Fruit fly (Drosophila melanogaster) whole organism, embryonic: ENCODE measurements around the gene CG33306.

Experiments used
- Abd-B ChIP-seq: fragments of 200-800 bp; sonication (Bioruptor generic); optimal IDR thresholded peaks from 2 replicates; lab custom pipeline; 2018; ENCODE audit warnings: missing biosample characterization, mild to moderate bottlenecking, missing genetic modification characterization, moderate library complexity
- B-H2 ChIP-seq: fragments of 200-800 bp; sonication (Bioruptor generic); optimal IDR thresholded peaks from 2 replicates; lab custom pipeline; 2018; ENCODE audit warnings: missing biosample characterization, mild to moderate bottlenecking, missing genetic modification characterization
- BtbVII ChIP-seq: fragments of 200-800 bp; sonication (Bioruptor generic); optimal IDR thresholded peaks from 3 replicates; lab custom pipeline; 2017; ENCODE audit warnings: missing biosample characterization, mild to moderate bottlenecking, missing genetic modification characterization
- C15 ChIP-seq: fragments of 200-800 bp; sonication (Bioruptor generic); IDR thresholded peaks from 3 replicates; pipeline ENCODE4 v1.3.6; 2022; ENCODE audit warnings: missing biosample characterization, missing genetic modification characterization
- CG10462 ChIP-seq: fragments of 200-800 bp; sonication (Bioruptor generic); optimal IDR thresholded peaks from 2 replicates; lab custom pipeline; 2016; ENCODE audit warnings: missing biosample characterization, missing genetic modification characterization
- CG10979 ChIP-seq: fragments of 200-800 bp; sonication (Bioruptor generic); optimal IDR thresholded peaks from 2 replicates; lab custom pipeline; 2018; ENCODE audit warnings: missing biosample characterization, mild to moderate bottlenecking, missing genetic modification characterization, moderate library complexity
- CG11247 ChIP-seq: fragments of 200-800 bp; sonication (Bioruptor generic); IDR thresholded peaks from 2 replicates; pipeline ENCODE4 v1.3.6; 2022; ENCODE audit warnings: missing biosample characterization, missing genetic modification characterization
- CG11560 ChIP-seq: fragments of 200-800 bp; sonication (Bioruptor generic); IDR thresholded peaks from 3 replicates; pipeline ENCODE4 v1.3.6; 2022; ENCODE audit warnings: missing biosample characterization, missing genetic modification characterization
- CG11695 ChIP-seq: fragments of 200-800 bp; sonication (Bioruptor generic); IDR thresholded peaks from 3 replicates; pipeline ENCODE4 v1.3.6; 2022; ENCODE audit warnings: missing biosample characterization, missing genetic modification characterization
- CG12071 ChIP-seq: fragments of 200-800 bp; sonication (Bioruptor generic); optimal IDR thresholded peaks from 3 replicates; lab custom pipeline; 2018; ENCODE audit warnings: missing biosample characterization, mild to moderate bottlenecking, missing genetic modification characterization
- CG14050 ChIP-seq: fragments of 200-800 bp; sonication (Bioruptor generic); IDR thresholded peaks from 3 replicates; pipeline ENCODE4 v1.3.6; 2022; ENCODE audit warnings: missing biosample characterization, missing genetic modification characterization
- CG15601 ChIP-seq: fragments of 200-800 bp; sonication (Bioruptor generic); optimal IDR thresholded peaks from 3 replicates; lab custom pipeline; 2019; ENCODE audit warnings: missing biosample characterization, mild to moderate bottlenecking, missing genetic modification characterization, moderate library complexity
- CG1603 ChIP-seq: fragments of 200-800 bp; sonication (Bioruptor generic); optimal IDR thresholded peaks from 2 replicates; lab custom pipeline; 2019; ENCODE audit warnings: missing biosample characterization, mild to moderate bottlenecking, missing genetic modification characterization, moderate library complexity
- CG17186 ChIP-seq: fragments of 200-800 bp; sonication (Bioruptor generic); optimal IDR thresholded peaks from 3 replicates; lab custom pipeline; 2017; ENCODE audit warnings: missing biosample characterization, missing genetic modification reagents, missing genetic modification characterization
- CG18619 ChIP-seq: fragments of 200-800 bp; sonication (Bioruptor generic); optimal IDR thresholded peaks from 3 replicates; lab custom pipeline; 2017; ENCODE audit warnings: missing biosample characterization, mild to moderate bottlenecking, missing genetic modification characterization
- CG2199 ChIP-seq: fragments of 200-800 bp; sonication (Bioruptor generic); IDR thresholded peaks from 3 replicates; pipeline ENCODE4 v1.3.6; 2022; ENCODE audit warnings: missing biosample characterization, missing genetic modification characterization
- CG31365 ChIP-seq: fragments of 200-800 bp; sonication (Bioruptor generic); optimal IDR thresholded peaks from 2 replicates; lab custom pipeline; 2018; ENCODE audit warnings: missing biosample characterization, mild to moderate bottlenecking, missing genetic modification characterization
- CG31441 ChIP-seq: fragments of 200-800 bp; sonication (Bioruptor generic); IDR thresholded peaks from 2 replicates; pipeline ENCODE4 v1.3.6; 2022; ENCODE audit warnings: missing biosample characterization, missing genetic modification characterization
- CG32767 ChIP-seq: fragments of 200-800 bp; sonication (Bioruptor generic); IDR thresholded peaks from 2 replicates; pipeline ENCODE4 v1.3.6; 2022; ENCODE audit warnings: missing biosample characterization, missing genetic modification characterization
- CG3407 ChIP-seq: fragments of 200-800 bp; sonication (Bioruptor generic); optimal IDR thresholded peaks from 2 replicates; lab custom pipeline; 2018; ENCODE audit warnings: missing biosample characterization, mild to moderate bottlenecking, missing genetic modification characterization
- CG6689 ChIP-seq: fragments of 200-800 bp; sonication (Bioruptor generic); IDR thresholded peaks from 2 replicates; pipeline ENCODE4 v1.3.6; 2022; ENCODE audit warnings: missing biosample characterization, missing genetic modification characterization
- CG6791 ChIP-seq: fragments of 200-800 bp; sonication (Bioruptor generic); IDR thresholded peaks from 3 replicates; pipeline ENCODE4 v1.3.6; 2022; ENCODE audit warnings: missing biosample characterization, missing genetic modification characterization; ENCODE audit not compliant: partially characterized antibody
- CG7271 ChIP-seq: fragments of 200-800 bp; sonication (Bioruptor generic); optimal IDR thresholded peaks from 2 replicates; lab custom pipeline; 2018; ENCODE audit warnings: missing biosample characterization, mild to moderate bottlenecking, missing genetic modification characterization, moderate library complexity
- CG7372 ChIP-seq: fragments of 200-800 bp; sonication (Bioruptor generic); IDR thresholded peaks from 2 replicates; pipeline ENCODE4 v1.3.6; 2022; ENCODE audit warnings: missing biosample characterization, missing genetic modification characterization
- CG7928 ChIP-seq: fragments of 200-800 bp; sonication (Bioruptor generic); optimal IDR thresholded peaks from 2 replicates; lab custom pipeline; 2017; ENCODE audit warnings: missing biosample characterization, mild to moderate bottlenecking, missing genetic modification characterization
- CG9437 ChIP-seq: fragments of 200-800 bp; sonication (Bioruptor generic); optimal IDR thresholded peaks from 2 replicates; lab custom pipeline; 2018; ENCODE audit warnings: missing biosample characterization, mild to moderate bottlenecking, missing genetic modification characterization
- CG9876 ChIP-seq: fragments of 200-800 bp; sonication (Bioruptor generic); optimal IDR thresholded peaks from 2 replicates; lab custom pipeline; 2016; ENCODE audit warnings: missing biosample characterization, missing genetic modification characterization
- Dll ChIP-seq: fragments of 200-800 bp; sonication (Bioruptor generic); IDR thresholded peaks from 4 replicates; pipeline ENCODE4 v1.3.6; 2022; ENCODE audit warnings: missing biosample characterization, missing genetic modification characterization; ENCODE audit not compliant: partially characterized antibody
- E2f2 ChIP-seq: fragments of 200-800 bp; sonication (Bioruptor generic); IDR thresholded peaks from 2 replicates; pipeline ENCODE4 v1.3.6; 2022; ENCODE audit warnings: missing biosample characterization, missing genetic modification characterization
- HHEX ChIP-seq: fragments of 200-800 bp; sonication (Bioruptor generic); optimal IDR thresholded peaks from 3 replicates; lab custom pipeline; 2017; ENCODE audit warnings: missing biosample characterization, mild to moderate bottlenecking, missing genetic modification characterization, missing genetic modification reagents
- HLH3B ChIP-seq: fragments of 200-800 bp; sonication (Bioruptor generic); IDR thresholded peaks from 2 replicates; pipeline ENCODE4 v1.3.6; 2022; ENCODE audit warnings: missing biosample characterization, missing genetic modification characterization
- HmgZ ChIP-seq: fragments of 200-800 bp; sonication (Bioruptor generic); optimal IDR thresholded peaks from 2 replicates; lab custom pipeline; 2018; ENCODE audit warnings: missing biosample characterization, mild to moderate bottlenecking, missing genetic modification characterization
- Rx ChIP-seq: fragments of 200-800 bp; sonication (Bioruptor generic); IDR thresholded peaks from 2 replicates; pipeline ENCODE4 v1.3.6; 2022; ENCODE audit warnings: missing biosample characterization, missing genetic modification characterization
- Taf1 ChIP-seq: fragments of 200-800 bp; sonication (Bioruptor generic); IDR thresholded peaks from 2 replicates; pipeline ENCODE4 v1.3.6; 2022; ENCODE audit warnings: missing biosample characterization, missing genetic modification characterization
- ab ChIP-seq: fragments of 200-800 bp; sonication (Bioruptor generic); optimal IDR thresholded peaks from 2 replicates; lab custom pipeline; 2016; ENCODE audit warnings: missing biosample characterization, missing genetic modification characterization
- az2 ChIP-seq: fragments of 200-800 bp; sonication (Bioruptor generic); optimal IDR thresholded peaks from 3 replicates; lab custom pipeline; 2016; ENCODE audit warnings: missing biosample characterization, missing genetic modification characterization
- bsh ChIP-seq, 2 experiments: fragments of 200-800 bp; sonication (Bioruptor generic); optimal IDR thresholded peaks; 2 replicates each; lab custom pipeline; 2017 to 2018; ENCODE audit warnings: mild to moderate bottlenecking in 2 of 2, missing biosample characterization in 2 of 2, missing genetic modification characterization in 2 of 2, moderate library complexity in 1 of 2
- cwo ChIP-seq: fragments of 200-800 bp; sonication (Bioruptor generic); optimal IDR thresholded peaks from 3 replicates; lab custom pipeline; 2017; ENCODE audit warnings: missing biosample characterization, missing genetic modification characterization, mild to moderate bottlenecking, moderate library complexity, missing genetic modification reagents
- her ChIP-seq: fragments of 200-800 bp; sonication (Bioruptor generic); optimal IDR thresholded peaks from 2 replicates; lab custom pipeline; 2016; ENCODE audit warnings: missing biosample characterization, missing genetic modification characterization
- lab ChIP-seq: fragments of 200-800 bp; sonication (Bioruptor generic); optimal IDR thresholded peaks from 3 replicates; lab custom pipeline; 2017; ENCODE audit warnings: missing biosample characterization, missing genetic modification characterization, mild to moderate bottlenecking, moderate library complexity, missing genetic modification reagents
- mirr ChIP-seq: fragments of 200-800 bp; sonication (Bioruptor generic); optimal IDR thresholded peaks from 3 replicates; lab custom pipeline; 2018; ENCODE audit warnings: missing biosample characterization, mild to moderate bottlenecking, missing genetic modification characterization
- mld ChIP-seq: fragments of 200-800 bp; sonication (Bioruptor generic); IDR thresholded peaks from 3 replicates; pipeline ENCODE4 v1.3.6; 2022; ENCODE audit warnings: missing biosample characterization, missing genetic modification characterization; ENCODE audit not compliant: partially characterized antibody
- seq ChIP-seq: fragments of 200-800 bp; sonication (Bioruptor generic); IDR thresholded peaks from 2 replicates; pipeline ENCODE4 v1.3.6; 2022; ENCODE audit warnings: missing biosample characterization, missing genetic modification characterization
- sna ChIP-seq: fragments of 200-800 bp; sonication (Bioruptor generic); IDR thresholded peaks from 2 replicates; pipeline ENCODE4 v1.3.6; 2022; ENCODE audit warnings: missing biosample characterization, missing genetic modification characterization; ENCODE audit not compliant: partially characterized antibody
- sob ChIP-seq: fragments of 200-800 bp; sonication (Bioruptor generic); IDR thresholded peaks from 2 replicates; pipeline ENCODE4 v1.3.6; 2022; ENCODE audit warnings: missing biosample characterization, missing genetic modification characterization
- tap ChIP-seq: fragments of 200-800 bp; optimal IDR thresholded peaks from 3 replicates; lab custom pipeline; 2019; ENCODE audit warnings: missing biosample characterization, mild to moderate bottlenecking, missing genetic modification characterization, moderate library complexity
- tin ChIP-seq: fragments of 200-800 bp; sonication (Bioruptor generic); optimal IDR thresholded peaks from 3 replicates; lab custom pipeline; 2016; ENCODE audit warnings: missing biosample characterization, missing genetic modification characterization
- ttk ChIP-seq: fragments of 200-800 bp; sonication (Bioruptor generic); IDR thresholded peaks from 2 replicates; pipeline ENCODE4 v2.1.2; 2022; ENCODE audit warnings: missing biosample characterization, missing genetic modification characterization
- vnd ChIP-seq: fragments of 200-800 bp; sonication (Bioruptor generic); IDR thresholded peaks from 3 replicates; pipeline ENCODE4 v1.3.6; 2022; ENCODE audit warnings: missing biosample characterization, missing genetic modification characterization; ENCODE audit not compliant: partially characterized antibody
- zf30C ChIP-seq: fragments of 200-800 bp; sonication (Bioruptor generic); optimal IDR thresholded peaks from 3 replicates; lab custom pipeline; 2018; ENCODE audit warnings: missing biosample characterization, mild to moderate bottlenecking, missing genetic modification characterization
- zfh1 ChIP-seq: fragments of 200-800 bp; sonication (Bioruptor generic); IDR thresholded peaks from 3 replicates; pipeline ENCODE4 v1.3.6; 2022; ENCODE audit warnings: missing biosample characterization, missing genetic modification characterization

Gene CG33306

dm6 chr2L:13878801-13879200 lies 35.3 kb upstream of the CG33306 start:
- TF ChIP-seq CG9876 (GFP tag; lab: Kevin White, UChicago) = no peak
- TF ChIP-seq seq (GFP tag; lab: Robert Waterston, UW) = peak; percentile 68; the same call in 1 of the 2 replicates
- TF ChIP-seq Rx (GFP tag; lab: Robert Waterston, UW) = no peak
- TF ChIP-seq C15 (GFP tag; lab: Robert Waterston, UW) = no peak
- peak; percentile 68; the same call in 1 of the 3 replicates for TF ChIP-seq CG2199 (GFP tag; lab: Robert Waterston, UW)
- TF ChIP-seq CG31441 (GFP tag; lab: Robert Waterston, UW) = no peak
- TF ChIP-seq zfh1 (GFP tag; lab: Robert Waterston, UW) = peak; percentile 44; the same call in 1 of the 3 replicates
- TF ChIP-seq CG18619 = no peak
- no peak for TF ChIP-seq CG32767 (GFP tag; lab: Robert Waterston, UW)
- TF ChIP-seq az2 = no peak
- peak; percentile 25 for TF ChIP-seq B-H2
- no peak for TF ChIP-seq vnd (GFP tag; lab: Robert Waterston, UW)
- TF ChIP-seq zf30C (GFP tag; lab: Kevin White, UChicago) = no peak
- no peak for TF ChIP-seq CG11560
- TF ChIP-seq CG10462 (GFP tag; lab: Kevin White, UChicago) = no peak
- peak; percentile 62 for TF ChIP-seq CG6791 (GFP tag; lab: Robert Waterston, UW)
- TF ChIP-seq Dll = no peak
- no peak for TF ChIP-seq CG14050 (GFP tag; lab: Robert Waterston, UW)
- TF ChIP-seq CG17186 (GFP tag; lab: Kevin White, UChicago) = no peak
- TF ChIP-seq CG11695 = 0 out of 3 replicates have a peak, but pooled peaks have one; percentile 46
- peak; percentile 23; the same call in 1 of the 2 replicates for TF ChIP-seq sna
- TF ChIP-seq CG3407 = no peak
- TF ChIP-seq cwo (GFP tag; lab: Kevin White, UChicago) = no peak
- no peak for TF ChIP-seq Taf1
- peak; percentile 61 for TF ChIP-seq lab (GFP tag; lab: Kevin White, UChicago)
- TF ChIP-seq CG11247 = no peak
- TF ChIP-seq sob (GFP tag; lab: Robert Waterston, UW) = peak; percentile 51; the same call in 1 of the 2 replicates
- TF ChIP-seq CG7372 = no peak
- no peak for TF ChIP-seq Abd-B (GFP tag; lab: Kevin White, UChicago)
- TF ChIP-seq E2f2 (GFP tag; lab: Robert Waterston, UW) = no peak
- no peak for TF ChIP-seq CG1603
- no peak for TF ChIP-seq bsh (GFP tag; optimal IDR thresholded peaks at IDR 0.05; lab: Kevin White, UChicago)
- TF ChIP-seq CG9437 (GFP tag; lab: Kevin White, UChicago) = no peak
- peak; percentile 51 for TF ChIP-seq mirr
- peak; percentile 44; the same call in 1 of the 2 replicates for TF ChIP-seq ttk
- no peak for TF ChIP-seq CG6689
- no peak for TF ChIP-seq CG7271 (tag; lab: Kevin White, UChicago)
- no peak for TF ChIP-seq BtbVII (GFP tag; lab: Kevin White, UChicago)
- peak; percentile 56 for TF ChIP-seq CG12071
- TF ChIP-seq CG31365 (tag; lab: Kevin White, UChicago) = no peak
- TF ChIP-seq CG10979 = no peak
- no peak for TF ChIP-seq CG7928 (GFP tag; lab: Kevin White, UChicago)
- no peak for TF ChIP-seq tin (GFP tag; lab: Kevin White, UChicago)
- TF ChIP-seq tap (tag; lab: Kevin White, UChicago) = no peak
- TF ChIP-seq CG15601 (tag; lab: Kevin White, UChicago) = no peak
- no peak for TF ChIP-seq ab (GFP tag; lab: Kevin White, UChicago)
- peak; percentile 43 for TF ChIP-seq her (GFP tag; lab: Kevin White, UChicago)
- TF ChIP-seq HLH3B (GFP tag; lab: Robert Waterston, UW) = peak; percentile 21; the same call in 1 of the 2 replicates
- peak; percentile 60 for TF ChIP-seq HHEX (GFP tag; lab: Kevin White, UChicago)
- no peak for TF ChIP-seq mld
- TF ChIP-seq HmgZ (tag; lab: Kevin White, UChicago) = no peak
